Fruit fly (Drosophila melanogaster) whole organism, embryonic: ENCODE results near the gene CG3408.

Experiments
- Antp ChIP-seq: fragments of 200-800 bp; sonication (Bioruptor generic); optimal IDR thresholded peaks from 3 replicates; lab custom pipeline; 2016; ENCODE audit warnings: missing biosample characterization, missing genetic modification characterization
- B-H2 ChIP-seq: fragments of 200-800 bp; sonication (Bioruptor generic); optimal IDR thresholded peaks from 2 replicates; lab custom pipeline; 2018; ENCODE audit warnings: missing biosample characterization, mild to moderate bottlenecking, missing genetic modification characterization
- BEAF-32 ChIP-seq: fragments of 200-800 bp; sonication (Bioruptor generic); optimal IDR thresholded peaks from 3 replicates; lab custom pipeline; 2017; ENCODE audit warnings: missing biosample characterization, missing genetic modification characterization, mild to moderate bottlenecking, moderate library complexity, missing genetic modification reagents
- CG10209 ChIP-seq: fragments of 200-800 bp; sonication (Bioruptor generic); optimal IDR thresholded peaks from 3 replicates; lab custom pipeline; 2017; ENCODE audit warnings: missing biosample characterization, mild to moderate bottlenecking, missing genetic modification characterization, missing genetic modification reagents
- CG10321 ChIP-seq: fragments of 200-800 bp; sonication (Bioruptor generic); IDR thresholded peaks from 2 replicates; pipeline ENCODE4 v1.3.6; 2022; ENCODE audit warnings: missing biosample characterization, missing genetic modification characterization
- CG10366 ChIP-seq: fragments of 200-800 bp; sonication (Bioruptor generic); IDR thresholded peaks from 2 replicates; pipeline ENCODE4 v1.3.6; 2022; ENCODE audit warnings: missing biosample characterization, missing genetic modification characterization
- CG10431 ChIP-seq: fragments of 200-800 bp; sonication (Bioruptor generic); optimal IDR thresholded peaks from 3 replicates; lab custom pipeline; 2018; ENCODE audit warnings: missing biosample characterization, mild to moderate bottlenecking, missing genetic modification characterization
- CG10654 ChIP-seq: fragments of 200-800 bp; sonication (Bioruptor generic); optimal IDR thresholded peaks from 2 replicates; lab custom pipeline; 2016; ENCODE audit warnings: missing biosample characterization, missing genetic modification characterization
- CG12744 ChIP-seq: fragments of 200-800 bp; sonication (Bioruptor generic); optimal IDR thresholded peaks from 2 replicates; lab custom pipeline; 2016; ENCODE audit warnings: missing biosample characterization, missing genetic modification characterization
- CG12769 ChIP-seq: fragments of 200-800 bp; sonication (Bioruptor generic); optimal IDR thresholded peaks from 2 replicates; lab custom pipeline; 2019; ENCODE audit warnings: missing biosample characterization, mild to moderate bottlenecking, missing genetic modification characterization, moderate library complexity
- CG14710 ChIP-seq: fragments of 200-800 bp; sonication (Bioruptor generic); optimal IDR thresholded peaks from 3 replicates; lab custom pipeline; 2019; ENCODE audit warnings: missing biosample characterization, mild to moderate bottlenecking, missing genetic modification characterization, moderate library complexity
- CG1603 ChIP-seq: fragments of 200-800 bp; sonication (Bioruptor generic); optimal IDR thresholded peaks from 2 replicates; lab custom pipeline; 2019; ENCODE audit warnings: missing biosample characterization, mild to moderate bottlenecking, missing genetic modification characterization, moderate library complexity
- CG17359 ChIP-seq: fragments of 200-800 bp; sonication (Bioruptor generic); optimal IDR thresholded peaks from 3 replicates; lab custom pipeline; 2018; ENCODE audit warnings: missing biosample characterization, mild to moderate bottlenecking, missing genetic modification characterization, moderate library complexity
- CG33557 ChIP-seq: fragments of 200-800 bp; sonication (Bioruptor generic); optimal IDR thresholded peaks from 2 replicates; lab custom pipeline; 2019; ENCODE audit warnings: missing biosample characterization, mild to moderate bottlenecking, missing genetic modification characterization, moderate library complexity
- CG34376 ChIP-seq: fragments of 200-800 bp; sonication (Bioruptor generic); optimal IDR thresholded peaks from 2 replicates; lab custom pipeline; 2018; ENCODE audit warnings: missing biosample characterization, mild to moderate bottlenecking, missing genetic modification characterization
- CG34422 ChIP-seq: fragments of 200-800 bp; sonication (Bioruptor generic); IDR thresholded peaks from 3 replicates; pipeline ENCODE4 v1.3.6; 2022; ENCODE audit warnings: missing biosample characterization, missing genetic modification characterization
- CG3995 ChIP-seq: fragments of 200-800 bp; sonication (Bioruptor generic); optimal IDR thresholded peaks from 3 replicates; lab custom pipeline; 2016; ENCODE audit warnings: missing biosample characterization, missing genetic modification characterization
- CG4404 ChIP-seq: fragments of 200-800 bp; sonication (Bioruptor generic); IDR thresholded peaks from 2 replicates; pipeline ENCODE4 v1.3.6; 2022; ENCODE audit warnings: missing biosample characterization, missing genetic modification characterization
- CG6254 ChIP-seq: fragments of 200-800 bp; sonication (Bioruptor generic); optimal IDR thresholded peaks from 3 replicates; lab custom pipeline; 2017; ENCODE audit warnings: mild to moderate bottlenecking, missing biosample characterization, missing genetic modification reagents, missing genetic modification characterization
- CG7271 ChIP-seq: fragments of 200-800 bp; sonication (Bioruptor generic); optimal IDR thresholded peaks from 2 replicates; lab custom pipeline; 2018; ENCODE audit warnings: missing biosample characterization, mild to moderate bottlenecking, missing genetic modification characterization, moderate library complexity
- CG8388 ChIP-seq: fragments of 200-800 bp; sonication (Bioruptor generic); optimal IDR thresholded peaks from 2 replicates; lab custom pipeline; 2019; ENCODE audit warnings: missing biosample characterization, mild to moderate bottlenecking, missing genetic modification characterization, moderate library complexity
- CG9437 ChIP-seq: fragments of 200-800 bp; sonication (Bioruptor generic); optimal IDR thresholded peaks from 2 replicates; lab custom pipeline; 2018; ENCODE audit warnings: missing biosample characterization, mild to moderate bottlenecking, missing genetic modification characterization
- CkIIα-i1 ChIP-seq: fragments of 200-800 bp; sonication (Bioruptor generic); IDR thresholded peaks from 2 replicates; pipeline ENCODE4 v1.3.6; 2022; ENCODE audit warnings: missing biosample characterization, missing genetic modification characterization
- Dek ChIP-seq: fragments of 200-800 bp; sonication (Bioruptor generic); optimal IDR thresholded peaks from 3 replicates; lab custom pipeline; 2019; ENCODE audit warnings: missing biosample characterization, mild to moderate bottlenecking, missing genetic modification characterization, moderate library complexity
- Dll ChIP-seq: fragments of 200-800 bp; sonication (Bioruptor generic); IDR thresholded peaks from 4 replicates; pipeline ENCODE4 v1.3.6; 2022; ENCODE audit warnings: missing biosample characterization, missing genetic modification characterization; ENCODE audit not compliant: partially characterized antibody
- Dref ChIP-seq: fragments of 200-800 bp; sonication (Bioruptor generic); IDR thresholded peaks from 2 replicates; pipeline ENCODE4 v1.3.6; 2022; ENCODE audit warnings: missing biosample characterization, missing genetic modification characterization
- Eip74EF ChIP-seq, 2 experiments: fragments of 200-800 bp in 1 of 2; fragments of >200 bp in 1 of 2; sonication (Bioruptor generic) in 1 of 2; optimal IDR thresholded peaks; 2 replicates each; lab custom pipeline; 2017 to 2019; ENCODE audit warnings: missing biosample characterization in 2 of 2, missing genetic modification characterization in 2 of 2, mild to moderate bottlenecking in 1 of 2, moderate library complexity in 1 of 2
- Fer1 ChIP-seq: fragments of 200-800 bp; sonication (Bioruptor generic); optimal IDR thresholded peaks from 2 replicates; lab custom pipeline; 2017; ENCODE audit warnings: missing biosample characterization, mild to moderate bottlenecking, missing genetic modification characterization
- HHEX ChIP-seq: fragments of 200-800 bp; sonication (Bioruptor generic); optimal IDR thresholded peaks from 3 replicates; lab custom pipeline; 2017; ENCODE audit warnings: missing biosample characterization, mild to moderate bottlenecking, missing genetic modification characterization, missing genetic modification reagents
- Hr39 ChIP-seq: fragments of >200 bp; optimal IDR thresholded peaks from 2 replicates; lab custom pipeline; 2017
- MBD-R2 ChIP-seq: fragments of 200-800 bp; sonication (Bioruptor generic); IDR thresholded peaks from 2 replicates; pipeline ENCODE4 v1.3.6; 2022; ENCODE audit warnings: missing biosample characterization, missing genetic modification characterization
- Nf-YB ChIP-seq: fragments of 200-800 bp; sonication (Bioruptor generic); optimal IDR thresholded peaks from 3 replicates; lab custom pipeline; 2019; ENCODE audit warnings: missing biosample characterization, mild to moderate bottlenecking, missing genetic modification characterization, moderate library complexity
- Tbp ChIP-seq: fragments of >200 bp; optimal IDR thresholded peaks from 2 replicates; lab custom pipeline; 2018; ENCODE audit warnings: missing biosample characterization, missing genetic modification characterization
- YL-1 ChIP-seq: fragments of 200-800 bp; sonication (Bioruptor generic); optimal IDR thresholded peaks from 3 replicates; lab custom pipeline; 2017; ENCODE audit warnings: missing biosample characterization, mild to moderate bottlenecking, missing genetic modification characterization
- abd-A ChIP-seq: fragments of 200-800 bp; sonication (Bioruptor generic); optimal IDR thresholded peaks from 3 replicates; lab custom pipeline; 2019; ENCODE audit warnings: missing biosample characterization, mild to moderate bottlenecking, missing genetic modification characterization, moderate library complexity
- amos ChIP-seq: fragments of 200-800 bp; sonication (Bioruptor generic); IDR thresholded peaks from 2 replicates; pipeline ENCODE4 v1.3.6; 2022; ENCODE audit warnings: missing biosample characterization, missing genetic modification characterization; ENCODE audit not compliant: partially characterized antibody
- cato ChIP-seq: fragments of 200-800 bp; sonication (Bioruptor generic); optimal IDR thresholded peaks from 2 replicates; lab custom pipeline; 2016; ENCODE audit warnings: missing biosample characterization, missing genetic modification characterization, borderline replicate concordance
- chn ChIP-seq: fragments of 200-800 bp; sonication (Bioruptor generic); optimal IDR thresholded peaks from 2 replicates; lab custom pipeline; 2016; ENCODE audit warnings: missing biosample characterization, missing genetic modification characterization
- grau ChIP-seq: fragments of 200-800 bp; optimal IDR thresholded peaks from 3 replicates; lab custom pipeline; 2019; ENCODE audit warnings: missing biosample characterization, mild to moderate bottlenecking, missing genetic modification characterization, moderate library complexity
- lbe ChIP-seq: fragments of 200-800 bp; sonication (Bioruptor generic); optimal IDR thresholded peaks from 2 replicates; lab custom pipeline; 2016; ENCODE audit warnings: missing biosample characterization, mild to moderate bottlenecking, missing genetic modification characterization
- p53 ChIP-seq: fragments of 200-800 bp; sonication (Bioruptor generic); optimal IDR thresholded peaks from 2 replicates; lab custom pipeline; 2016; ENCODE audit warnings: missing biosample characterization, missing genetic modification characterization
- pzg ChIP-seq: fragments of 200-800 bp; sonication (Bioruptor generic); optimal IDR thresholded peaks from 3 replicates; lab custom pipeline; 2018; ENCODE audit warnings: missing biosample characterization, mild to moderate bottlenecking, missing genetic modification characterization, moderate library complexity
- sob ChIP-seq: fragments of 200-800 bp; sonication (Bioruptor generic); IDR thresholded peaks from 2 replicates; pipeline ENCODE4 v1.3.6; 2022; ENCODE audit warnings: missing biosample characterization, missing genetic modification characterization
- stwl ChIP-seq: fragments of 200-800 bp; sonication (Bioruptor generic); optimal IDR thresholded peaks from 3 replicates; lab custom pipeline; 2018; ENCODE audit warnings: missing biosample characterization, mild to moderate bottlenecking, missing genetic modification characterization, moderate library complexity
- sug ChIP-seq: fragments of 200-800 bp; optimal IDR thresholded peaks from 2 replicates; lab custom pipeline; 2019; ENCODE audit warnings: missing biosample characterization, mild to moderate bottlenecking, missing genetic modification characterization, moderate library complexity
- unpg ChIP-seq: fragments of 200-800 bp; sonication (Bioruptor generic); optimal IDR thresholded peaks from 3 replicates; lab custom pipeline; 2018; ENCODE audit warnings: missing biosample characterization, mild to moderate bottlenecking, missing genetic modification characterization, moderate library complexity
- vvl ChIP-seq: fragments of 200-800 bp; sonication (Bioruptor generic); IDR thresholded peaks from 2 replicates; pipeline ENCODE4 v1.3.6; 2022; ENCODE audit warnings: missing biosample characterization, missing genetic modification characterization
- wek ChIP-seq: fragments of 200-800 bp; sonication (Bioruptor generic); optimal IDR thresholded peaks from 3 replicates; lab custom pipeline; 2018; ENCODE audit warnings: missing biosample characterization, mild to moderate bottlenecking, missing genetic modification characterization, moderate library complexity

CG3408 gene

DNA sequence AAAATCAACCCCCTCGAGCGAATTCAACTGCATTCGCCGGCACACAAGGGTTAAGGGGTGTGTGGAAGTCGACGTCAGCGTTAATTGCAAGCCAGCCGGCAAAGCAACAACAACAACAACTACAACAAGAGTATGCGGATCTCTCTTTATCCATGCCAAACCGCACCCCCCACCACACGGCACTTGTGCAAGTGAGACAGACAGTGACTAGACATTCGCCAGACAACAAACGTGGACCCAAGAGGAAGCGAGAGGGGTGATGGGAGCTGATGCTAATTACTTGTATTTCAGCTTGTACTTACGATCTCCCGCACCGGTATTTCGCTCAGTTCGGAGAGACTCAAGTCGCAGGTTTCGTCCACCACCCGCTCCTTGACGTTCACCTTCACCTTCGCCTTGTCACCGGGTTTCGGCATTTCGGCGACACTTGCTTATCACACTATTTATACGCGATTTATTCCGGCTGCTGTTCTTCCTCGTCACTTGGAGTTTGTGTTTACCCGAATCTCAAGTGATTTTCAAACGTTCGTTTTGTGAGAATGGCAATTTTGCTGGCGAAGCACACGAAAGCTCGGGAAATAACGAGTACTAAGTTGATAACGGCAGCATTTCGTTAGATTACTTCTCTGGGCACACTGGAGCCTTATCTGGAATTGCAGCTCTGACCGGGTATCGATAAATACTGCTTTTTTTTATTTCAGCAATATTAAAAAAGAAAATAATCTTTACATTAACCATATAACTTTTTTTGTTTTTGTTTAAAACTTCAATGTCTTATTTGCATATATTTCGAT lies at the start of gene CG3408:
Gene CG3408, minus strand, starts transcription at position 547 of the 794 bp plus-strand sequence.
- TF ChIP-seq unpg (GFP tag; lab: Kevin White, UChicago) (no peak), CG14710 (tag; lab: Kevin White, UChicago) (peak; percentile 48), CG12744 (no peak), Dref (GFP tag; lab: Robert Waterston, UW) (peak; percentile 67), CG12769 (tag; lab: Kevin White, UChicago) (peak; percentile 57), stwl (tag; lab: Kevin White, UChicago) (peak; percentile 93), CG7271 (tag; lab: Kevin White, UChicago) (no peak), Hr39 (no peak), CG1603 (tag; lab: Kevin White, UChicago) (peak; percentile 67), lbe (GFP tag; lab: Kevin White, UChicago) (peak; percentile 37), BEAF-32 (GFP tag; lab: Kevin White, UChicago) (peak; percentile 66), sug (tag; lab: Kevin White, UChicago) (peak; percentile 59), CG9437 (peak; percentile 0), CG4404 (GFP tag; lab: Robert Waterston, UW) (no peak), abd-A (peak; percentile 61), CG10366 (GFP tag; lab: Robert Waterston, UW) (0 out of 2 replicates have a peak, but pooled peaks have one; percentile 3), grau (no peak), Tbp (GFP tag; lab: Kevin White, UChicago) (no peak), Antp (GFP tag; lab: Kevin White, UChicago) (no peak), CG10209 (GFP tag; lab: Kevin White, UChicago) (no peak), MBD-R2 (GFP tag; lab: Robert Waterston, UW) (no peak; the same call in 1 of the 2 replicates), CG6254 (GFP tag; lab: Kevin White, UChicago) (no peak), vvl (GFP tag; lab: Robert Waterston, UW) (no peak), CG8388 (GFP tag; lab: Kevin White, UChicago) (no peak), wek (GFP tag; lab: Kevin White, UChicago) (no peak), pzg (GFP tag; lab: Kevin White, UChicago) (peak; percentile 94), CG17359 (tag; lab: Kevin White, UChicago) (peak; percentile 20), CG10654 (GFP tag; lab: Kevin White, UChicago) (no peak), chn (GFP tag; lab: Kevin White, UChicago) (no peak), CG3995 (GFP tag; lab: Kevin White, UChicago) (peak; percentile 95), HHEX (GFP tag; lab: Kevin White, UChicago) (no peak), p53 (no peak), sob (GFP tag; lab: Robert Waterston, UW) (0 out of 2 replicates have a peak, but pooled peaks have one; percentile 14), cato (GFP tag; lab: Kevin White, UChicago) (no peak), Fer1 (no peak), CG33557 (no peak), amos (GFP tag; lab: Robert Waterston, UW) (peak; percentile 58; the same call in 1 of the 2 replicates), CG10321 (GFP tag; lab: Robert Waterston, UW) (peak; percentile 80), Dek (tag; lab: Kevin White, UChicago) (no peak), Nf-YB (GFP tag; lab: Kevin White, UChicago) (no peak), B-H2 (GFP tag; lab: Kevin White, UChicago) (peak; percentile 23), CkIIα-i1 (GFP tag; lab: Robert Waterston, UW) (no peak), CG10431 (GFP tag; lab: Kevin White, UChicago) (peak; percentile 50), Eip74EF (GFP tag; optimal IDR thresholded peaks at IDR 0.05; lab: Kevin White, UChicago) (peak in 1 of 2 experiments; percentile 77), CG34376 (GFP tag; lab: Kevin White, UChicago) (peak; percentile 82), YL-1 (GFP tag; lab: Kevin White, UChicago) (peak; percentile 60), Dll (GFP tag; lab: Robert Waterston, UW) (no peak), CG34422 (GFP tag; lab: Robert Waterston, UW) (peak; percentile 54; the same call in 1 of the 3 replicates)
